Fruit fly (Drosophila melanogaster) whole organism, prepupa: ENCODE results near the gene plx.

Experiments
- Blimp-1 ChIP-seq: fragments of 200-800 bp; sonication (Bioruptor generic); optimal IDR thresholded peaks from 3 replicates; lab custom pipeline; 2017; ENCODE audit warnings: missing biosample characterization, missing genetic modification characterization, mild to moderate bottlenecking, moderate library complexity, missing genetic modification reagents
- CG10631 ChIP-seq: fragments of 200-800 bp; sonication (Bioruptor generic); optimal IDR thresholded peaks from 2 replicates; lab custom pipeline; 2016; ENCODE audit warnings: missing biosample characterization, missing genetic modification characterization
- CG10669 ChIP-seq: fragments of 200-800 bp; sonication (Bioruptor generic); optimal IDR thresholded peaks from 3 replicates; lab custom pipeline; 2018; ENCODE audit warnings: missing biosample characterization, mild to moderate bottlenecking, missing genetic modification characterization, moderate library complexity
- CG11294 ChIP-seq: fragments of 200-800 bp; sonication (Bioruptor generic); IDR thresholded peaks from 2 replicates; pipeline ENCODE4 v1.3.6; 2022; ENCODE audit warnings: missing biosample characterization, missing genetic modification characterization
- CG11762 ChIP-seq: fragments of 200-800 bp; sonication (Bioruptor generic); optimal IDR thresholded peaks from 3 replicates; lab custom pipeline; 2016; ENCODE audit warnings: missing biosample characterization, missing genetic modification characterization; ENCODE audit not compliant: insufficient read depth
- CG15336 ChIP-seq: fragments of 200-800 bp; sonication (Bioruptor generic); IDR thresholded peaks from 2 replicates; pipeline ENCODE4 v1.3.6; 2022; ENCODE audit warnings: missing biosample characterization, missing genetic modification characterization
- CG1621 ChIP-seq: fragments of 200-800 bp; sonication (Bioruptor generic); optimal IDR thresholded peaks from 3 replicates; lab custom pipeline; 2018; ENCODE audit warnings: missing biosample characterization, mild to moderate bottlenecking, missing genetic modification characterization
- CG16779 ChIP-seq: fragments of 200-800 bp; sonication (Bioruptor generic); optimal IDR thresholded peaks from 3 replicates; lab custom pipeline; 2017; ENCODE audit warnings: missing biosample characterization, mild to moderate bottlenecking, missing genetic modification characterization
- CG3032 ChIP-seq: fragments of 200-800 bp; optimal IDR thresholded peaks from 2 replicates; lab custom pipeline; 2019; ENCODE audit warnings: missing biosample characterization, mild to moderate bottlenecking, missing genetic modification characterization, moderate library complexity
- CG31627 ChIP-seq: fragments of 200-800 bp; sonication (Bioruptor generic); optimal IDR thresholded peaks from 3 replicates; lab custom pipeline; 2016; ENCODE audit warnings: missing biosample characterization, missing genetic modification characterization
- CG34406 ChIP-seq: fragments of 200-800 bp; sonication (Bioruptor generic); optimal IDR thresholded peaks from 3 replicates; lab custom pipeline; 2016; ENCODE audit warnings: missing biosample characterization, missing genetic modification characterization
- CG4318 ChIP-seq: fragments of 200-800 bp; sonication (Bioruptor generic); optimal IDR thresholded peaks from 3 replicates; lab custom pipeline; 2017; ENCODE audit warnings: missing biosample characterization, mild to moderate bottlenecking, missing genetic modification characterization
- CG6163 ChIP-seq: fragments of 200-800 bp; sonication (Bioruptor generic); IDR thresholded peaks from 3 replicates; pipeline ENCODE4 v1.3.6; 2022; ENCODE audit warnings: missing biosample characterization, missing genetic modification characterization
- CG6276 ChIP-seq: fragments of 200-800 bp; sonication (Bioruptor generic); optimal IDR thresholded peaks from 2 replicates; lab custom pipeline; 2017; ENCODE audit warnings: missing biosample characterization, mild to moderate bottlenecking, missing genetic modification characterization
- CG6808 ChIP-seq: fragments of 200-800 bp; sonication (Bioruptor generic); optimal IDR thresholded peaks from 3 replicates; lab custom pipeline; 2017; ENCODE audit warnings: missing biosample characterization, missing genetic modification characterization, mild to moderate bottlenecking, moderate library complexity, missing genetic modification reagents
- CG8119 ChIP-seq: fragments of 200-800 bp; sonication (Bioruptor generic); IDR thresholded peaks from 3 replicates; pipeline ENCODE4 v1.3.6; 2022; ENCODE audit warnings: missing biosample characterization, missing genetic modification characterization
- CG8319 ChIP-seq: fragments of 200-800 bp; sonication (Bioruptor generic); optimal IDR thresholded peaks from 3 replicates; lab custom pipeline; 2016; ENCODE audit warnings: missing biosample characterization, missing genetic modification characterization
- CG9139 ChIP-seq: fragments of 200-800 bp; sonication (Bioruptor generic); optimal IDR thresholded peaks from 3 replicates; lab custom pipeline; 2017; ENCODE audit warnings: missing biosample characterization, mild to moderate bottlenecking, missing genetic modification characterization
- Eip78C ChIP-seq: fragments of 200-800 bp; sonication (Bioruptor generic); peaks from one replicate; lab custom pipeline; 2016; ENCODE audit warnings: missing biosample characterization, missing genetic modification characterization
- Eip93F ChIP-seq: fragments of 200-800 bp; sonication (Bioruptor generic); optimal IDR thresholded peaks from 2 replicates; lab custom pipeline; 2016; ENCODE audit warnings: missing biosample characterization, mild to moderate bottlenecking, missing genetic modification characterization
- Ets21C ChIP-seq: fragments of 200-800 bp; sonication (Bioruptor generic); optimal IDR thresholded peaks from 3 replicates; lab custom pipeline; 2016; ENCODE audit warnings: missing biosample characterization, missing genetic modification characterization
- Ets96B ChIP-seq: fragments of 200-800 bp; optimal IDR thresholded peaks from 2 replicates; lab custom pipeline; 2019; ENCODE audit warnings: missing biosample characterization, mild to moderate bottlenecking, missing genetic modification characterization, moderate library complexity
- Gug ChIP-seq: fragments of 200-800 bp; sonication (Bioruptor generic); IDR thresholded peaks from 2 replicates; pipeline ENCODE4 v1.3.6; 2022; ENCODE audit warnings: missing biosample characterization, missing genetic modification characterization
- Hr38 ChIP-seq: sonication (Bioruptor generic); optimal IDR thresholded peaks from 2 replicates; lab custom pipeline; 2016; ENCODE audit warnings: missing biosample characterization, missing genetic modification characterization
- Hr39 ChIP-seq: fragments of 200-800 bp; sonication (Bioruptor generic); optimal IDR thresholded peaks from 2 replicates; lab custom pipeline; 2016; ENCODE audit warnings: missing biosample characterization, missing genetic modification characterization
- Met ChIP-seq: fragments of 200-800 bp; sonication (Bioruptor generic); optimal IDR thresholded peaks from 3 replicates; lab custom pipeline; 2016; ENCODE audit warnings: missing biosample characterization, missing genetic modification characterization
- Sox14 ChIP-seq: fragments of 200-800 bp; sonication (Bioruptor generic); optimal IDR thresholded peaks from 3 replicates; lab custom pipeline; 2016; ENCODE audit warnings: missing biosample characterization, missing genetic modification characterization
- Sox15 ChIP-seq: fragments of 200-800 bp; sonication (Bioruptor generic); optimal IDR thresholded peaks from 3 replicates; lab custom pipeline; 2016; ENCODE audit warnings: missing biosample characterization, missing genetic modification characterization
- achi ChIP-seq: fragments of 200-800 bp; sonication (Bioruptor generic); optimal IDR thresholded peaks from 3 replicates; lab custom pipeline; 2016; ENCODE audit warnings: missing biosample characterization, missing genetic modification characterization
- acj6 ChIP-seq: fragments of 200-800 bp; sonication (Bioruptor generic); optimal IDR thresholded peaks from 3 replicates; lab custom pipeline; 2016; ENCODE audit warnings: missing biosample characterization, missing genetic modification characterization
- cyc ChIP-seq: fragments of 200-800 bp; sonication (Bioruptor generic); optimal IDR thresholded peaks from 3 replicates; lab custom pipeline; 2016; ENCODE audit warnings: missing biosample characterization, missing genetic modification characterization
- dac ChIP-seq: fragments of 200-800 bp; sonication (Bioruptor generic); optimal IDR thresholded peaks from 2 replicates; lab custom pipeline; 2017; ENCODE audit warnings: missing biosample characterization, mild to moderate bottlenecking, missing genetic modification characterization
- eg ChIP-seq: fragments of 200-800 bp; sonication (Bioruptor generic); IDR thresholded peaks from 3 replicates; pipeline ENCODE4 v1.3.6; 2022; ENCODE audit warnings: missing biosample characterization, missing genetic modification characterization
- esn ChIP-seq: fragments of 200-800 bp; sonication (Bioruptor generic); optimal IDR thresholded peaks from 2 replicates; lab custom pipeline; 2016; ENCODE audit warnings: missing biosample characterization, mild to moderate bottlenecking, missing genetic modification characterization, moderate library complexity
- fkh ChIP-seq: fragments of 200-800 bp; sonication (Bioruptor generic); optimal IDR thresholded peaks from 3 replicates; lab custom pipeline; 2017; ENCODE audit warnings: missing biosample characterization, mild to moderate bottlenecking, missing genetic modification characterization, moderate library complexity
- lz ChIP-seq: fragments of 200-800 bp; sonication (Bioruptor generic); optimal IDR thresholded peaks from 3 replicates; lab custom pipeline; 2016; ENCODE audit warnings: missing biosample characterization, missing genetic modification characterization
- spab ChIP-seq: fragments of 200-800 bp; sonication (Bioruptor generic); optimal IDR thresholded peaks from 2 replicates; lab custom pipeline; 2017; ENCODE audit warnings: missing biosample characterization, mild to moderate bottlenecking, missing genetic modification characterization, missing genetic modification reagents
- ss ChIP-seq, 2 experiments: fragments of 200-800 bp; sonication (Bioruptor generic); optimal IDR thresholded peaks; 2 replicates in 1 of 2; 3 replicates in 1 of 2; lab custom pipeline; 2017 to 2018; ENCODE audit warnings: mild to moderate bottlenecking in 2 of 2, missing biosample characterization in 2 of 2, missing genetic modification characterization in 2 of 2, moderate library complexity in 1 of 2
- svp ChIP-seq: fragments of 200-800 bp; sonication (Bioruptor generic); peaks from one replicate; lab custom pipeline; 2016; ENCODE audit warnings: missing biosample characterization, missing genetic modification characterization
- topi ChIP-seq: fragments of 200-800 bp; sonication (Bioruptor generic); optimal IDR thresholded peaks from 3 replicates; lab custom pipeline; 2016; ENCODE audit warnings: missing biosample characterization, missing genetic modification characterization
- vri ChIP-seq: fragments of 200-800 bp; sonication (Bioruptor generic); optimal IDR thresholded peaks from 3 replicates; lab custom pipeline; 2016; ENCODE audit warnings: missing biosample characterization, mild to moderate bottlenecking, missing genetic modification characterization

Gene plx

dm6 chr3R:5736305-5736869 lies 50.7 kb downstream of the plx start, which contains the start of the genes CG2100 and CG1236 (continued):
- TF ChIP-seq CG11762 (GFP tag; lab: Kevin White, UChicago) (peak; percentile 64), CG3032 (tag; lab: Kevin White, UChicago) (peak; percentile 83), esn (GFP tag; lab: Kevin White, UChicago) (peak; percentile 82), Eip78C (peak; percentile 90), Sox15 (GFP tag; lab: Kevin White, UChicago) (peak; percentile 70), acj6 (peak; percentile 85), CG10631 (GFP tag; lab: Kevin White, UChicago) (peak; percentile 85), CG15336 (GFP tag; lab: Robert Waterston, UW) (peak; percentile 81), Blimp-1 (GFP tag; lab: Kevin White, UChicago) (peak; percentile 69), CG6808 (GFP tag; lab: Kevin White, UChicago) (peak; percentile 78), Ets96B (peak; percentile 83)

dm6 chr3R:5737263-5737662 lies 51.6 kb downstream of the plx start:
- TF ChIP-seq Eip78C (peak; percentile 60), eg (GFP tag; lab: Robert Waterston, UW) (0 out of 3 replicates have a peak, but pooled peaks have one; percentile 12), CG8319 (no peak), ss (GFP tag; optimal IDR thresholded peaks at IDR 0.05; lab: Kevin White, UChicago) (peak in 1 of 2 experiments; percentile 62), svp (GFP tag; lab: Kevin White, UChicago) (peak; percentile 95), achi (GFP tag; lab: Kevin White, UChicago) (no peak)

dm6 chr3R:5742278-5743196 lies 56.9 kb downstream of the plx start, which contains the start of the genes Sym and Madm:
TSS of gene Sym (minus strand) at chr3R:5742476.
TSS of gene Madm (plus strand) at chr3R:5742510.
- TF ChIP-seq vri (GFP tag; lab: Kevin White, UChicago) (no peak), CG3032 (tag; lab: Kevin White, UChicago) (peak; percentile 26), Ets21C (GFP tag; lab: Kevin White, UChicago) (no peak), Hr38 (GFP tag; lab: Kevin White, UChicago) (no peak), Eip78C (peak; percentile 76), lz (peak; percentile 25), dac (GFP tag; lab: Kevin White, UChicago) (no peak), Hr39 (GFP tag; lab: Kevin White, UChicago) (no peak), CG34406 (GFP tag; lab: Kevin White, UChicago) (no peak), spab (GFP tag; lab: Kevin White, UChicago) (no peak), cyc (GFP tag; lab: Kevin White, UChicago) (peak; percentile 41), topi (GFP tag; lab: Kevin White, UChicago) (peak; percentile 39), CG6276 (GFP tag; lab: Kevin White, UChicago) (no peak), esn (GFP tag; lab: Kevin White, UChicago) (peak; percentile 49), Gug (GFP tag; lab: Robert Waterston, UW) (no peak), Ets96B (peak; percentile 10), CG10669 (GFP tag; lab: Kevin White, UChicago) (no peak), CG1621 (peak; percentile 42), CG8319 (no peak), CG8119 (GFP tag; lab: Robert Waterston, UW) (0 out of 3 replicates have a peak, but pooled peaks have one; percentile 22), CG16779 (no peak), Eip93F (GFP tag; lab: Kevin White, UChicago) (no peak), Sox14 (peak; percentile 41), CG31627 (peak; percentile 55), CG6163 (GFP tag; lab: Robert Waterston, UW) (no peak), CG9139 (no peak), Blimp-1 (GFP tag; lab: Kevin White, UChicago) (no peak), Met (GFP tag; lab: Kevin White, UChicago) (no peak), CG11294 (GFP tag; lab: Robert Waterston, UW) (no peak), CG4318 (no peak), svp (GFP tag; lab: Kevin White, UChicago) (peak; percentile 72), CG15336 (GFP tag; lab: Robert Waterston, UW) (no peak), fkh (peak; percentile 20)
- TF ChIP-seq, all 60 proteins: peak for 13
